Fruit fly (Drosophila melanogaster) whole organism, prepupa: ENCODE data around the gene CG5191.

ENCODE experiments used
- CG15336 ChIP-seq: fragments of 200-800 bp; sonication (Bioruptor generic); IDR thresholded peaks from 2 replicates; pipeline ENCODE4 v1.3.6; 2022; ENCODE audit warnings: missing biosample characterization, missing genetic modification characterization
- CG3032 ChIP-seq: fragments of 200-800 bp; optimal IDR thresholded peaks from 2 replicates; lab custom pipeline; 2019; ENCODE audit warnings: missing biosample characterization, mild to moderate bottlenecking, missing genetic modification characterization, moderate library complexity
- CG32006 ChIP-seq: fragments of 200-800 bp; sonication (Bioruptor generic); optimal IDR thresholded peaks from 3 replicates; lab custom pipeline; 2017; ENCODE audit warnings: missing biosample characterization, mild to moderate bottlenecking, missing genetic modification characterization
- CG3919 ChIP-seq: fragments of 200-800 bp; sonication (Bioruptor generic); optimal IDR thresholded peaks from 3 replicates; lab custom pipeline; 2016; ENCODE audit warnings: missing biosample characterization, missing genetic modification characterization
- Eip75B ChIP-seq: fragments of 200-800 bp; sonication (Bioruptor generic); optimal IDR thresholded peaks from 3 replicates; lab custom pipeline; 2016; ENCODE audit warnings: missing biosample characterization, missing genetic modification characterization
- Eip78C ChIP-seq: fragments of 200-800 bp; sonication (Bioruptor generic); peaks from one replicate; lab custom pipeline; 2016; ENCODE audit warnings: missing biosample characterization, missing genetic modification characterization
- Ets21C ChIP-seq: fragments of 200-800 bp; sonication (Bioruptor generic); optimal IDR thresholded peaks from 3 replicates; lab custom pipeline; 2016; ENCODE audit warnings: missing biosample characterization, missing genetic modification characterization
- Gug ChIP-seq: fragments of 200-800 bp; sonication (Bioruptor generic); IDR thresholded peaks from 2 replicates; pipeline ENCODE4 v1.3.6; 2022; ENCODE audit warnings: missing biosample characterization, missing genetic modification characterization
- Hr4 ChIP-seq: fragments of 200-800 bp; sonication (Bioruptor generic); optimal IDR thresholded peaks from 3 replicates; lab custom pipeline; 2016; ENCODE audit warnings: missing biosample characterization, missing genetic modification characterization
- Sox15 ChIP-seq: fragments of 200-800 bp; sonication (Bioruptor generic); optimal IDR thresholded peaks from 3 replicates; lab custom pipeline; 2016; ENCODE audit warnings: missing biosample characterization, missing genetic modification characterization
- acj6 ChIP-seq: fragments of 200-800 bp; sonication (Bioruptor generic); optimal IDR thresholded peaks from 3 replicates; lab custom pipeline; 2016; ENCODE audit warnings: missing biosample characterization, missing genetic modification characterization
- cyc ChIP-seq: fragments of 200-800 bp; sonication (Bioruptor generic); optimal IDR thresholded peaks from 3 replicates; lab custom pipeline; 2016; ENCODE audit warnings: missing biosample characterization, missing genetic modification characterization

dm6 chr3R:20596337-20596962 is 35.8 kb downstream of the CG5191 start:
- no peak for TF ChIP-seq CG32006
- TF ChIP-seq Ets21C = no peak
- no peak for TF ChIP-seq cyc (GFP tag; lab: Kevin White, UChicago)
- no peak for TF ChIP-seq CG15336 (GFP tag; lab: Robert Waterston, UW)
- TF ChIP-seq acj6 (GFP tag; lab: Kevin White, UChicago) = no peak
- TF ChIP-seq CG3919 (GFP tag; lab: Kevin White, UChicago) = no peak
- TF ChIP-seq Hr4 (GFP tag; lab: Kevin White, UChicago) = no peak
- no peak for TF ChIP-seq Sox15 (GFP tag; lab: Kevin White, UChicago)
- TF ChIP-seq CG3032 (tag; lab: Kevin White, UChicago) = no peak
- no peak for TF ChIP-seq Eip75B (GFP tag; lab: Kevin White, UChicago)
- no peak for TF ChIP-seq Gug (GFP tag; lab: Robert Waterston, UW)
- no peak for TF ChIP-seq Eip78C (GFP tag; lab: Kevin White, UChicago)
